Worm (Caenorhabditis elegans) whole organism, mixed stage, embryonic: ENCODE results near the gene C09F12.2.

ENCODE experiments used
- blmp-1 ChIP-seq: fragments of 150-350 bp; optimal IDR thresholded peaks from 2 replicates; lab custom pipeline; 2014; ENCODE audit warnings: missing biosample characterization, missing genetic modification characterization
- elt-3 ChIP-seq: fragments of 150-350 bp; optimal IDR thresholded peaks from 2 replicates; lab custom pipeline; 2014; ENCODE audit warnings: missing biosample characterization, missing genetic modification characterization
- mep-1 ChIP-seq: fragments of 150-350 bp; optimal IDR thresholded peaks from 2 replicates; lab custom pipeline; 2017; ENCODE audit warnings: missing biosample characterization, missing genetic modification reagents, missing genetic modification characterization, inconsistent platforms
- nhr-12 ChIP-seq: fragments of 150-350 bp; optimal IDR thresholded peaks from 2 replicates; lab custom pipeline; 2014; ENCODE audit warnings: missing biosample characterization, missing genetic modification characterization
- snpc-4 ChIP-seq: fragments of 150-350 bp; optimal IDR thresholded peaks from 2 replicates; lab custom pipeline; 2014; ENCODE audit warnings: missing biosample characterization, missing genetic modification characterization
- ztf-11 ChIP-seq: fragments of 150-350 bp; optimal IDR thresholded peaks from 2 replicates; lab custom pipeline; 2014; ENCODE audit warnings: missing biosample characterization, missing genetic modification characterization

DNA sequence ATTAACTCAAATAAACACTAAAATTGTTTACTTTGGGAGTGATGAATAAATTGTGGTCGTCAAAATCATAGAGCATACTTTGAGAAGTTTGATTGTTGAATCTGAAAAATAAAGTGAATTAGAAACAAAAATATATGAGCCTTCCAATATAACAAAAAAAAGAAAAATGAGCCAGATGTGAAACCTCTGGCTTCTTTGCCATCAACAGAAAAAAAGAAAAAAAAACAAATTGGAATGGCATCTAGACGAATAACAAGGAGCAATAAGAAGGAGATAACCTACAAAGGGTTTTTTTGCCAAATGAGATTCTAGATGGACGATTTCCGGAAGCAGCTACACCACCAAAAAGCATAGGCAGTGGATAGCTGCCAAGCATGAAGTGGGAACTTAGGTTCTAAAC, 43.1 kb upstream of the C09F12.2 start, which contains the start of gene F58A3.4:
- TF ChIP-seq nhr-12 (no peak), blmp-1 (tag; lab: Kevin White, UChicago) (no peak), snpc-4 (tag; lab: Kevin White, UChicago) (no peak), mep-1 (tag; lab: Kevin White, UChicago) (no peak), ztf-11 (tag; lab: Kevin White, UChicago) (no peak), elt-3 (no peak)
